Worm (Caenorhabditis elegans) whole organism, L2 larva: ENCODE data around the gene uig-1.

ENCODE experiments used
- F13H6.1 ChIP-seq: sonication (generic microtip); optimal IDR thresholded peaks from 2 replicates; lab custom pipeline; 2016; ENCODE audit warnings: missing genetic modification characterization, missing compliant biosample characterization
- ceh-82 ChIP-seq: fragments of 150-350 bp; optimal IDR thresholded peaks from 2 replicates; lab custom pipeline; 2014; ENCODE audit warnings: missing biosample characterization, missing genetic modification characterization
- mab-5 ChIP-seq: fragments of 150-350 bp; optimal IDR thresholded peaks from 2 replicates; lab custom pipeline; 2014; ENCODE audit warnings: missing biosample characterization, missing genetic modification characterization
- nhr-6 ChIP-seq: fragments of 150-350 bp; optimal IDR thresholded peaks from 2 replicates; lab custom pipeline; 2014; ENCODE audit warnings: missing biosample characterization, missing genetic modification characterization
- nhr-77 ChIP-seq: fragments of 150-350 bp; optimal IDR thresholded peaks from 2 replicates; lab custom pipeline; 2014; ENCODE audit warnings: missing biosample characterization, missing genetic modification characterization
- snpc-4 ChIP-seq: fragments of 150-350 bp; optimal IDR thresholded peaks from 2 replicates; lab custom pipeline; 2014; ENCODE audit warnings: missing biosample characterization, missing genetic modification characterization
- unc-62 ChIP-seq: fragments of 150-350 bp; optimal IDR thresholded peaks from 2 replicates; lab custom pipeline; 2014; ENCODE audit warnings: missing biosample characterization, missing genetic modification reagents, missing genetic modification characterization
- ztf-4 ChIP-seq: fragments of 150-350 bp; optimal IDR thresholded peaks from 2 replicates; lab custom pipeline; 2014; ENCODE audit warnings: missing biosample characterization, missing genetic modification characterization

DNA sequence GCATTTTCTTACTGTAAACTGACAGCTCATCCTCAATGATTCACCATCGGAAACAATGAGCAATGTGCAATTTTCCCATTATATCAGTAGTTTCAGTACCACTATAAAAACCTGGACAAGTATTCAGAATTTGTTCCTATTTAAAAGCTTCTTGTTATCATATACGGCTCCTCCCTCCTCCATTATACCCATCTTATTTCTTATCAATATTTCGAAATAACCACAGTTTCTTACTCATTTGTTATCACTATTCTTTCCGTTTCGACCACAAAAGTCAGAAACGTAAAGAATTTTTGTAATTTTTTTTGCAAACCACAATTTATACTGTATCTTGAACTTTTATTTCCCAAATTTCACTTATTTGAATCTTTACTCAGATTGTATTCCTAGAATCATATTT, 27.7 kb downstream of the uig-1 start:
- TF ChIP-seq ztf-4 (tag; lab: Kevin White, UChicago) (no peak), nhr-6 (no peak), nhr-77 (no peak), F13H6.1 (tag; lab: Kevin White, UChicago) (no peak), ceh-82 (tag; lab: Kevin White, UChicago) (no peak), snpc-4 (tag; lab: Kevin White, UChicago) (no peak), unc-62 (no peak), mab-5 (tag; lab: Kevin White, UChicago) (no peak)
